Fruit fly (Drosophila melanogaster) whole organism, prepupa: ENCODE results near the gene CG13309.

Source experiments
- CG10669 ChIP-seq: fragments of 200-800 bp; sonication (Bioruptor generic); optimal IDR thresholded peaks from 3 replicates; lab custom pipeline; 2018; ENCODE audit warnings: missing biosample characterization, mild to moderate bottlenecking, missing genetic modification characterization, moderate library complexity
- CG11762 ChIP-seq: fragments of 200-800 bp; sonication (Bioruptor generic); optimal IDR thresholded peaks from 3 replicates; lab custom pipeline; 2016; ENCODE audit warnings: missing biosample characterization, missing genetic modification characterization; ENCODE audit not compliant: insufficient read depth
- CG1621 ChIP-seq: fragments of 200-800 bp; sonication (Bioruptor generic); optimal IDR thresholded peaks from 3 replicates; lab custom pipeline; 2018; ENCODE audit warnings: missing biosample characterization, mild to moderate bottlenecking, missing genetic modification characterization
- CG16779 ChIP-seq: fragments of 200-800 bp; sonication (Bioruptor generic); optimal IDR thresholded peaks from 3 replicates; lab custom pipeline; 2017; ENCODE audit warnings: missing biosample characterization, mild to moderate bottlenecking, missing genetic modification characterization
- CG31627 ChIP-seq: fragments of 200-800 bp; sonication (Bioruptor generic); optimal IDR thresholded peaks from 3 replicates; lab custom pipeline; 2016; ENCODE audit warnings: missing biosample characterization, missing genetic modification characterization
- CG32006 ChIP-seq: fragments of 200-800 bp; sonication (Bioruptor generic); optimal IDR thresholded peaks from 3 replicates; lab custom pipeline; 2017; ENCODE audit warnings: missing biosample characterization, mild to moderate bottlenecking, missing genetic modification characterization
- CG3919 ChIP-seq: fragments of 200-800 bp; sonication (Bioruptor generic); optimal IDR thresholded peaks from 3 replicates; lab custom pipeline; 2016; ENCODE audit warnings: missing biosample characterization, missing genetic modification characterization
- CG4318 ChIP-seq: fragments of 200-800 bp; sonication (Bioruptor generic); optimal IDR thresholded peaks from 3 replicates; lab custom pipeline; 2017; ENCODE audit warnings: missing biosample characterization, mild to moderate bottlenecking, missing genetic modification characterization
- CG6808 ChIP-seq: fragments of 200-800 bp; sonication (Bioruptor generic); optimal IDR thresholded peaks from 3 replicates; lab custom pipeline; 2017; ENCODE audit warnings: missing biosample characterization, missing genetic modification characterization, mild to moderate bottlenecking, moderate library complexity, missing genetic modification reagents
- CG6854 ChIP-seq: fragments of 200-800 bp; sonication (Bioruptor generic); optimal IDR thresholded peaks from 2 replicates; lab custom pipeline; 2017; ENCODE audit warnings: missing biosample characterization, mild to moderate bottlenecking, missing genetic modification characterization
- CG7368 ChIP-seq: fragments of 200-800 bp; sonication (Bioruptor generic); optimal IDR thresholded peaks from 3 replicates; lab custom pipeline; 2016; ENCODE audit warnings: missing biosample characterization, missing genetic modification characterization
- Gug ChIP-seq: fragments of 200-800 bp; sonication (Bioruptor generic); IDR thresholded peaks from 2 replicates; pipeline ENCODE4 v1.3.6; 2022; ENCODE audit warnings: missing biosample characterization, missing genetic modification characterization
- OdsH ChIP-seq: fragments of 200-800 bp; sonication (Bioruptor generic); optimal IDR thresholded peaks from 3 replicates; lab custom pipeline; 2016; ENCODE audit warnings: missing biosample characterization, missing genetic modification characterization
- Sox15 ChIP-seq: fragments of 200-800 bp; sonication (Bioruptor generic); optimal IDR thresholded peaks from 3 replicates; lab custom pipeline; 2016; ENCODE audit warnings: missing biosample characterization, missing genetic modification characterization
- eg ChIP-seq: fragments of 200-800 bp; sonication (Bioruptor generic); IDR thresholded peaks from 3 replicates; pipeline ENCODE4 v1.3.6; 2022; ENCODE audit warnings: missing biosample characterization, missing genetic modification characterization
- fd59A ChIP-seq: fragments of 200-800 bp; sonication (Bioruptor generic); optimal IDR thresholded peaks from 2 replicates; lab custom pipeline; 2017; ENCODE audit warnings: missing biosample characterization, mild to moderate bottlenecking, missing genetic modification characterization, missing genetic modification reagents
- net ChIP-seq: fragments of 200-800 bp; sonication (Bioruptor generic); optimal IDR thresholded peaks from 3 replicates; lab custom pipeline; 2016; ENCODE audit warnings: missing biosample characterization, missing genetic modification characterization

Gene CG13309

DNA sequence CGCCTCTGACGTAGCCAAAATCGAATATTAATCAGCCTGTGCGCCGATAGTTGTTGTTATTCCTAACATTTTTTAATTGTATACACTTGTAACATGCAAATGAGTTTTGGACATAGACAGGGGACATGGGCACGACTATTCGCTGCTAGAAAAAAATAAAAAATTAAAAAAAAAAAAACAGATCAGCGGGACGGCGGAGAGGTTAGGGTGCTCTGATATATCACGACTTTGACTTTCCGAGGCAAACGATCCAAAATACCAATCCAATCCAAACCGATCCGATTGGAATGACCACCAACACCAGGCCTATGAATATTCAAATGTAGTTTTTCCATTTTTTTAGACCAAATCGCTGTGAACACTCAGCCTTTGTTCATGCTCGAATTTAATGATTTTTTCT is 50.6 kb downstream of the CG13309 start:
- TF ChIP-seq CG7368 (GFP tag; lab: Kevin White, UChicago): no peak
- no peak for TF ChIP-seq CG11762 (GFP tag; lab: Kevin White, UChicago)
- no peak for TF ChIP-seq CG6854 (GFP tag; lab: Kevin White, UChicago)
- TF ChIP-seq CG31627: no peak
- TF ChIP-seq fd59A (GFP tag; lab: Kevin White, UChicago): no peak
- TF ChIP-seq Sox15: no peak
- no peak for TF ChIP-seq CG4318 (GFP tag; lab: Kevin White, UChicago)
- no peak for TF ChIP-seq OdsH (GFP tag; lab: Kevin White, UChicago)
- TF ChIP-seq Gug (GFP tag; lab: Robert Waterston, UW): no peak
- no peak for TF ChIP-seq net
- no peak for TF ChIP-seq CG3919 (GFP tag; lab: Kevin White, UChicago)
- no peak for TF ChIP-seq CG1621 (tag; lab: Kevin White, UChicago)
- no peak for TF ChIP-seq CG10669 (GFP tag; lab: Kevin White, UChicago)
- no peak for TF ChIP-seq CG6808
- TF ChIP-seq eg (GFP tag; lab: Robert Waterston, UW): no peak
- TF ChIP-seq CG32006 (GFP tag; lab: Kevin White, UChicago): no peak
- TF ChIP-seq CG16779 (tag; lab: Kevin White, UChicago): no peak
